Fruit fly (Drosophila melanogaster) whole organism, embryonic: ENCODE results near the gene CG6195.

Experiments used
- ATbp ChIP-seq: fragments of 200-800 bp; sonication (Bioruptor generic); optimal IDR thresholded peaks from 2 replicates; lab custom pipeline; 2017; ENCODE audit warnings: missing biosample characterization, mild to moderate bottlenecking, missing genetic modification characterization, missing genetic modification reagents
- Ada2b ChIP-seq: fragments of 200-800 bp; sonication (Bioruptor generic); IDR thresholded peaks from 2 replicates; pipeline ENCODE4 v1.3.6; 2022; ENCODE audit warnings: missing biosample characterization, missing genetic modification characterization
- C15 ChIP-seq: fragments of 200-800 bp; sonication (Bioruptor generic); IDR thresholded peaks from 3 replicates; pipeline ENCODE4 v1.3.6; 2022; ENCODE audit warnings: missing biosample characterization, missing genetic modification characterization
- CG10462 ChIP-seq: fragments of 200-800 bp; sonication (Bioruptor generic); optimal IDR thresholded peaks from 2 replicates; lab custom pipeline; 2016; ENCODE audit warnings: missing biosample characterization, missing genetic modification characterization
- CG11456 ChIP-seq: fragments of 200-800 bp; sonication (Bioruptor generic); IDR thresholded peaks from 3 replicates; pipeline ENCODE4 v1.3.6; 2022; ENCODE audit warnings: missing biosample characterization, missing genetic modification characterization
- CG12659 ChIP-seq: fragments of 200-800 bp; sonication (Bioruptor generic); optimal IDR thresholded peaks from 3 replicates; lab custom pipeline; 2017; ENCODE audit warnings: mild to moderate bottlenecking, missing biosample characterization, missing genetic modification reagents, missing genetic modification characterization
- CG13123 ChIP-seq: fragments of 200-800 bp; sonication (Bioruptor generic); optimal IDR thresholded peaks from 2 replicates; lab custom pipeline; 2016; ENCODE audit warnings: missing biosample characterization, missing genetic modification characterization
- CG15011 ChIP-seq: fragments of 200-800 bp; sonication (Bioruptor generic); optimal IDR thresholded peaks from 3 replicates; lab custom pipeline; 2018; ENCODE audit warnings: missing biosample characterization, mild to moderate bottlenecking, missing genetic modification characterization
- CG18476 ChIP-seq: fragments of 200-800 bp; sonication (Bioruptor generic); optimal IDR thresholded peaks from 2 replicates; lab custom pipeline; 2016; ENCODE audit warnings: missing biosample characterization, mild to moderate bottlenecking, missing genetic modification characterization
- CG30403 ChIP-seq: fragments of 200-800 bp; sonication (Bioruptor generic); optimal IDR thresholded peaks from 3 replicates; lab custom pipeline; 2016; ENCODE audit warnings: missing biosample characterization, missing genetic modification characterization
- CG30431 ChIP-seq: fragments of 200-800 bp; sonication (Bioruptor generic); optimal IDR thresholded peaks from 2 replicates; lab custom pipeline; 2017; ENCODE audit warnings: missing biosample characterization, missing genetic modification characterization
- CG31365 ChIP-seq: fragments of 200-800 bp; sonication (Bioruptor generic); optimal IDR thresholded peaks from 2 replicates; lab custom pipeline; 2018; ENCODE audit warnings: missing biosample characterization, mild to moderate bottlenecking, missing genetic modification characterization
- CG3163 ChIP-seq: fragments of 200-800 bp; sonication (Bioruptor generic); optimal IDR thresholded peaks from 3 replicates; lab custom pipeline; 2016; ENCODE audit warnings: missing biosample characterization, missing genetic modification characterization
- CG33557 ChIP-seq: fragments of 200-800 bp; sonication (Bioruptor generic); optimal IDR thresholded peaks from 2 replicates; lab custom pipeline; 2019; ENCODE audit warnings: missing biosample characterization, mild to moderate bottlenecking, missing genetic modification characterization, moderate library complexity
- CG4360 ChIP-seq: fragments of 200-800 bp; sonication (Bioruptor generic); IDR thresholded peaks from 2 replicates; pipeline ENCODE4 v1.3.6; 2022; ENCODE audit warnings: missing biosample characterization, missing genetic modification characterization
- CG4424 ChIP-seq: fragments of 200-800 bp; sonication (Bioruptor generic); optimal IDR thresholded peaks from 3 replicates; lab custom pipeline; 2016; ENCODE audit warnings: missing biosample characterization, missing genetic modification characterization
- CG4730 ChIP-seq: fragments of 200-800 bp; sonication (Bioruptor generic); IDR thresholded peaks from 2 replicates; pipeline ENCODE4 v1.3.6; 2022; ENCODE audit warnings: missing biosample characterization, missing genetic modification characterization
- CG6175 ChIP-seq: fragments of 200-800 bp; sonication (Bioruptor generic); IDR thresholded peaks from 3 replicates; pipeline ENCODE4 v1.3.6; 2022; ENCODE audit warnings: missing biosample characterization, missing genetic modification characterization
- CG7271 ChIP-seq: fragments of 200-800 bp; sonication (Bioruptor generic); optimal IDR thresholded peaks from 2 replicates; lab custom pipeline; 2018; ENCODE audit warnings: missing biosample characterization, mild to moderate bottlenecking, missing genetic modification characterization, moderate library complexity
- D19A ChIP-seq: fragments of 200-800 bp; optimal IDR thresholded peaks from 3 replicates; lab custom pipeline; 2019; ENCODE audit warnings: missing biosample characterization, mild to moderate bottlenecking, missing genetic modification characterization, moderate library complexity
- D19B ChIP-seq: fragments of 200-800 bp; sonication (Bioruptor generic); optimal IDR thresholded peaks from 2 replicates; lab custom pipeline; 2017; ENCODE audit warnings: missing biosample characterization, mild to moderate bottlenecking, missing genetic modification characterization
- Dbx ChIP-seq: fragments of 200-800 bp; sonication (Bioruptor generic); IDR thresholded peaks from 3 replicates; pipeline ENCODE4 v1.3.6; 2022; ENCODE audit warnings: missing biosample characterization, missing genetic modification characterization
- Dp ChIP-seq: fragments of 200-800 bp; sonication (Bioruptor generic); optimal IDR thresholded peaks from 2 replicates; lab custom pipeline; 2018; ENCODE audit warnings: missing biosample characterization, mild to moderate bottlenecking, missing genetic modification characterization, moderate library complexity
- ERR ChIP-seq: fragments of 200-800 bp; sonication (Bioruptor generic); optimal IDR thresholded peaks from 2 replicates; lab custom pipeline; 2016; ENCODE audit warnings: missing biosample characterization, missing genetic modification characterization
- HLH54F ChIP-seq: fragments of 200-800 bp; sonication (Bioruptor generic); optimal IDR thresholded peaks from 3 replicates; lab custom pipeline; 2016; ENCODE audit warnings: missing biosample characterization, missing genetic modification characterization
- Hand ChIP-seq: fragments of 200-800 bp; sonication (Bioruptor generic); optimal IDR thresholded peaks from 2 replicates; lab custom pipeline; 2017; ENCODE audit warnings: mild to moderate bottlenecking, missing biosample characterization, missing genetic modification reagents, missing genetic modification characterization
- HmgD ChIP-seq: fragments of 200-800 bp; sonication (Bioruptor generic); optimal IDR thresholded peaks from 3 replicates; lab custom pipeline; 2016; ENCODE audit warnings: missing biosample characterization, missing genetic modification characterization
- Mes4 ChIP-seq: fragments of 200-800 bp; sonication (Bioruptor generic); optimal IDR thresholded peaks from 2 replicates; lab custom pipeline; 2016; ENCODE audit warnings: missing biosample characterization, missing genetic modification characterization
- Oaz ChIP-seq: fragments of 200-800 bp; sonication (Bioruptor generic); IDR thresholded peaks from 2 replicates; pipeline ENCODE4 v1.3.6; 2022; ENCODE audit warnings: missing biosample characterization, missing genetic modification characterization
- Ptx1 ChIP-seq: fragments of 200-800 bp; sonication (Bioruptor generic); IDR thresholded peaks from 2 replicates; pipeline ENCODE4 v1.3.6; 2022; ENCODE audit warnings: missing biosample characterization, missing genetic modification characterization
- Side ChIP-seq: fragments of 200-800 bp; sonication (Bioruptor generic); optimal IDR thresholded peaks from 2 replicates; lab custom pipeline; 2016; ENCODE audit warnings: missing biosample characterization, missing genetic modification characterization
- Sox102F ChIP-seq: fragments of 200-800 bp; sonication (Bioruptor generic); optimal IDR thresholded peaks from 2 replicates; lab custom pipeline; 2018; ENCODE audit warnings: missing biosample characterization, mild to moderate bottlenecking, missing genetic modification characterization, moderate library complexity
- Vsx1 ChIP-seq: fragments of 200-800 bp; sonication (Bioruptor generic); optimal IDR thresholded peaks from 2 replicates; lab custom pipeline; 2017; ENCODE audit warnings: missing biosample characterization, mild to moderate bottlenecking, missing genetic modification characterization, missing genetic modification reagents
- Xrp1 ChIP-seq: fragments of 200-800 bp; sonication (Bioruptor generic); IDR thresholded peaks from 2 replicates; pipeline ENCODE4 v1.3.6; 2022; ENCODE audit warnings: missing biosample characterization, missing genetic modification characterization
- ap ChIP-seq: fragments of 200-800 bp; sonication (Bioruptor generic); IDR thresholded peaks from 2 replicates; pipeline ENCODE4 v1.3.6; 2022; ENCODE audit warnings: missing biosample characterization, missing genetic modification characterization
- bcd ChIP-seq: fragments of 200-800 bp; sonication (Bioruptor generic); optimal IDR thresholded peaks from 2 replicates; lab custom pipeline; 2017; ENCODE audit warnings: missing biosample characterization, mild to moderate bottlenecking, missing genetic modification characterization
- bowl ChIP-seq: fragments of 200-800 bp; sonication (Bioruptor generic); IDR thresholded peaks from 2 replicates; pipeline ENCODE4 v1.3.6; 2022; ENCODE audit warnings: missing biosample characterization, missing genetic modification characterization
- chif ChIP-seq, 2 experiments: fragments of 200-800 bp; sonication (Bioruptor generic); optimal IDR thresholded peaks; 3 replicates each; lab custom pipeline; 2016; ENCODE audit warnings: missing biosample characterization in 2 of 2, missing genetic modification characterization in 2 of 2
- chm ChIP-seq: fragments of 200-800 bp; sonication (Bioruptor generic); IDR thresholded peaks from 2 replicates; pipeline ENCODE4 v1.3.6; 2022; ENCODE audit warnings: missing biosample characterization, missing genetic modification characterization
- dm ChIP-seq: fragments of 200-800 bp; sonication (Bioruptor generic); optimal IDR thresholded peaks from 3 replicates; lab custom pipeline; 2016; ENCODE audit warnings: missing biosample characterization, missing genetic modification characterization
- fd64A ChIP-seq: fragments of 200-800 bp; sonication (Bioruptor generic); optimal IDR thresholded peaks from 3 replicates; lab custom pipeline; 2018; ENCODE audit warnings: missing biosample characterization, mild to moderate bottlenecking, missing genetic modification characterization
- gro ChIP-seq: fragments of 200-800 bp; sonication (Bioruptor generic); optimal IDR thresholded peaks from 2 replicates; lab custom pipeline; 2016; ENCODE audit warnings: missing biosample characterization, missing genetic modification characterization
- knrl ChIP-seq: fragments of 200-800 bp; sonication (Bioruptor generic); IDR thresholded peaks from 3 replicates; pipeline ENCODE4 v1.3.6; 2022; ENCODE audit warnings: missing biosample characterization, missing genetic modification characterization; ENCODE audit not compliant: partially characterized antibody
- mam ChIP-seq: fragments of 200-800 bp; sonication (Bioruptor generic); optimal IDR thresholded peaks from 3 replicates; lab custom pipeline; 2016; ENCODE audit warnings: missing biosample characterization, missing genetic modification characterization
- nerfin-1 ChIP-seq: fragments of 200-800 bp; sonication (Bioruptor generic); optimal IDR thresholded peaks from 3 replicates; lab custom pipeline; 2019; ENCODE audit warnings: missing biosample characterization, mild to moderate bottlenecking, missing genetic modification characterization, moderate library complexity
- salm ChIP-seq: fragments of 200-800 bp; sonication (Bioruptor generic); optimal IDR thresholded peaks from 2 replicates; lab custom pipeline; 2018; ENCODE audit warnings: missing biosample characterization, mild to moderate bottlenecking, missing genetic modification characterization
- sob ChIP-seq: fragments of 200-800 bp; sonication (Bioruptor generic); IDR thresholded peaks from 2 replicates; pipeline ENCODE4 v1.3.6; 2022; ENCODE audit warnings: missing biosample characterization, missing genetic modification characterization
- stwl ChIP-seq: fragments of 200-800 bp; sonication (Bioruptor generic); optimal IDR thresholded peaks from 3 replicates; lab custom pipeline; 2018; ENCODE audit warnings: missing biosample characterization, mild to moderate bottlenecking, missing genetic modification characterization, moderate library complexity
- tap ChIP-seq: fragments of 200-800 bp; optimal IDR thresholded peaks from 3 replicates; lab custom pipeline; 2019; ENCODE audit warnings: missing biosample characterization, mild to moderate bottlenecking, missing genetic modification characterization, moderate library complexity
- tll ChIP-seq, 2 experiments: fragments of 200-800 bp in 1 of 2; fragments of >200 bp in 1 of 2; sonication (Bioruptor generic) in 1 of 2; optimal IDR thresholded peaks; 2 replicates each; lab custom pipeline; 2017 to 2019; ENCODE audit warnings: missing biosample characterization in 2 of 2, missing genetic modification characterization in 2 of 2, mild to moderate bottlenecking in 1 of 2, moderate library complexity in 1 of 2
- unpg ChIP-seq: fragments of 200-800 bp; sonication (Bioruptor generic); optimal IDR thresholded peaks from 3 replicates; lab custom pipeline; 2018; ENCODE audit warnings: missing biosample characterization, mild to moderate bottlenecking, missing genetic modification characterization, moderate library complexity

Gene CG6195

DNA sequence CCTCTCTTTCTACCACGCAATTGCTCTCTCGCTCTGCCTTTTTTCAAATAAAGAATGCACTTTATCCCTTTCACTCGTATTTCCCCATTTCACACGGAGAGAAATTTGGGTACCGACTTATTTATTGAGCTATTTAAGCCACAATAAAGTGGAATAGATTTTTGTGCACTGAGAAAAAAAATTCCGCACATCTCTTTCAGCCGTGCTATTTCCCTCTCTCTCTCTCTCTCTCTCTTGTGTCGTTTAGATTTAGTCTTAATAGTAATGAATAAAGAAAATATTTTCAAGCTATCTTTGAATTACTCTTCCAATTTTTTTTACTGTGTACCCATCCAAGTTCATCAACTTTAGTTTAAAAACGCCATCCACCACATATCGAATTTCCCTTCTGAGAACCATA lies 24.6 kb downstream of the CG6195 start (continued):
- peak; percentile 68 for TF ChIP-seq unpg (GFP tag; lab: Kevin White, UChicago)
- TF ChIP-seq CG18476, result no peak
- TF ChIP-seq dm (GFP tag; lab: Kevin White, UChicago), result no peak
- TF ChIP-seq Dbx (GFP tag; lab: Robert Waterston, UW), result peak; percentile 55; the same call in 1 of the 3 replicates
- TF ChIP-seq chm (GFP tag; lab: Robert Waterston, UW), result no peak
- TF ChIP-seq CG3163 (GFP tag; lab: Kevin White, UChicago), result peak; percentile 19
- peak; percentile 44 for TF ChIP-seq tap (tag; lab: Kevin White, UChicago)
- peak; percentile 73 for TF ChIP-seq Sox102F (GFP tag; lab: Kevin White, UChicago)
- no peak for TF ChIP-seq CG4730 (GFP tag; lab: Robert Waterston, UW)
- no peak for TF ChIP-seq ap
- no peak for TF ChIP-seq CG33557 (GFP tag; lab: Kevin White, UChicago)
- TF ChIP-seq nerfin-1 (tag; lab: Kevin White, UChicago), result peak; percentile 6
- TF ChIP-seq Vsx1 (GFP tag; lab: Kevin White, UChicago), result peak; percentile 44
- peak; percentile 29 for TF ChIP-seq CG10462
- no peak for TF ChIP-seq ERR
- TF ChIP-seq bcd, result peak; percentile 48
- TF ChIP-seq CG4424, result peak; percentile 69
- TF ChIP-seq salm, result peak; percentile 34
- TF ChIP-seq Hand (GFP tag; lab: Kevin White, UChicago), result no peak
- no peak for TF ChIP-seq Mes4 (GFP tag; lab: Kevin White, UChicago)
- peak; percentile 63 for TF ChIP-seq Ptx1 (GFP tag; lab: Robert Waterston, UW)
- TF ChIP-seq stwl, result no peak
- 0 out of 3 replicates have a peak, but pooled peaks have one; percentile 51 for TF ChIP-seq C15 (GFP tag; lab: Robert Waterston, UW)
- peak in 1 of 2 experiments; percentile 8 for TF ChIP-seq tll (GFP tag; optimal IDR thresholded peaks at IDR 0.05; lab: Kevin White, UChicago)
- TF ChIP-seq HmgD (GFP tag; lab: Kevin White, UChicago), result no peak
- peak; percentile 56 for TF ChIP-seq mam (GFP tag; lab: Kevin White, UChicago)
- TF ChIP-seq sob (GFP tag; lab: Robert Waterston, UW), result peak; percentile 45
- TF ChIP-seq bowl (GFP tag; lab: Robert Waterston, UW), result no peak
- peak; percentile 60 for TF ChIP-seq HLH54F
- TF ChIP-seq gro, result peak; percentile 27
- TF ChIP-seq CG13123 (GFP tag; lab: Kevin White, UChicago), result no peak
- peak; percentile 32 for TF ChIP-seq Side (GFP tag; lab: Kevin White, UChicago)
- TF ChIP-seq Dp (GFP tag; lab: Kevin White, UChicago), result no peak
- peak; percentile 32 for TF ChIP-seq CG15011 (GFP tag; lab: Kevin White, UChicago)
- TF ChIP-seq CG31365, result no peak
- no peak for TF ChIP-seq fd64A (GFP tag; lab: Kevin White, UChicago)
- peak; percentile 21 to 48 for TF ChIP-seq chif (GFP tag; optimal IDR thresholded peaks at IDR 0.05; lab: Kevin White, UChicago)
- peak; percentile 33 for TF ChIP-seq CG12659
- TF ChIP-seq Oaz (GFP tag; lab: Robert Waterston, UW), result no peak
- peak; percentile 72; the same call in 1 of the 2 replicates for TF ChIP-seq Xrp1 (GFP tag; lab: Robert Waterston, UW)
- TF ChIP-seq CG7271, result no peak
- peak; percentile 19 for TF ChIP-seq CG30431 (GFP tag; lab: Kevin White, UChicago)
- 0 out of 3 replicates have a peak, but pooled peaks have one; percentile 62 for TF ChIP-seq CG11456
- no peak for TF ChIP-seq CG6175 (GFP tag; lab: Robert Waterston, UW)
- peak; percentile 50 for TF ChIP-seq ATbp (GFP tag; lab: Kevin White, UChicago)
- no peak for TF ChIP-seq knrl (GFP tag; lab: Robert Waterston, UW)
- peak; percentile 39 for TF ChIP-seq D19A (tag; lab: Kevin White, UChicago)
- TF ChIP-seq Ada2b (GFP tag; lab: Robert Waterston, UW), result peak; percentile 75
- TF ChIP-seq CG4360 (GFP tag; lab: Robert Waterston, UW), result no peak
- peak; percentile 62 for TF ChIP-seq CG30403
- TF ChIP-seq D19B (GFP tag; lab: Kevin White, UChicago), result no peak
